Worm (Caenorhabditis elegans) whole organism, late embryonic: Measurements from ENCODE around the gene F08C6.18.

Experiments used
- C08G9.2 ChIP-seq: sonication (generic microtip); optimal IDR thresholded peaks from 2 replicates; lab custom pipeline; 2016; ENCODE audit warnings: mild to moderate bottlenecking, missing genetic modification characterization, moderate library complexity, missing compliant biosample characterization
- C38D4.7 ChIP-seq: fragments of 200-800 bp; sonication (Bioruptor generic); optimal IDR thresholded peaks from 2 replicates; lab custom pipeline; 2018; ENCODE audit warnings: mild to moderate bottlenecking, missing genetic modification characterization, moderate library complexity, missing compliant biosample characterization
- K02D7.2 ChIP-seq: sonication (generic microtip); optimal IDR thresholded peaks from 2 replicates; lab custom pipeline; 2017; ENCODE audit warnings: mild to moderate bottlenecking, missing genetic modification characterization, missing compliant biosample characterization
- K09A11.1 ChIP-seq: sonication (generic microtip); optimal IDR thresholded peaks from 2 replicates; lab custom pipeline; 2017; ENCODE audit warnings: antibody characterized with exemption, mild to moderate bottlenecking, missing genetic modification characterization, missing compliant biosample characterization; ENCODE audit not compliant: insufficient read depth
- Y22D7AL.16 ChIP-seq: sonication (generic microtip); optimal IDR thresholded peaks from 2 replicates; lab custom pipeline; 2016; ENCODE audit warnings: missing genetic modification characterization, missing compliant biosample characterization
- ama-1 ChIP-seq: fragments of 150-350 bp; optimal IDR thresholded peaks from 2 replicates; lab custom pipeline; 2014
- ceh-18 ChIP-seq: sonication (generic microtip); optimal IDR thresholded peaks from 2 replicates; lab custom pipeline; 2016; ENCODE audit warnings: missing genetic modification characterization, missing compliant biosample characterization
- ceh-19 ChIP-seq: fragments of 200-800 bp; sonication (Bioruptor generic); optimal IDR thresholded peaks from 2 replicates; lab custom pipeline; 2018; ENCODE audit warnings: mild to moderate bottlenecking, missing genetic modification characterization, missing compliant biosample characterization
- ceh-2 ChIP-seq: sonication (generic microtip); optimal IDR thresholded peaks from 2 replicates; lab custom pipeline; 2016; ENCODE audit warnings: missing genotype, missing genetic modification characterization, missing compliant biosample characterization
- ceh-31 ChIP-seq: sonication (generic microtip); optimal IDR thresholded peaks from 2 replicates; lab custom pipeline; 2016; ENCODE audit warnings: missing genetic modification characterization, missing compliant biosample characterization
- ceh-34 ChIP-seq: sonication (generic microtip); optimal IDR thresholded peaks from 2 replicates; lab custom pipeline; 2016; ENCODE audit warnings: mild to moderate bottlenecking, missing genetic modification characterization, missing compliant biosample characterization
- ceh-45 ChIP-seq: fragments of 200-800 bp; sonication (Bioruptor generic); IDR thresholded peaks from 2 replicates; pipeline ENCODE4 v1.3.6; 2022; ENCODE audit warnings: missing genetic modification reagents, missing genetic modification characterization, missing compliant biosample characterization
- che-1 ChIP-seq: sonication (generic microtip); optimal IDR thresholded peaks from 2 replicates; lab custom pipeline; 2016; ENCODE audit warnings: mild to moderate bottlenecking, missing genetic modification characterization, missing compliant biosample characterization
- dmd-4 ChIP-seq: sonication (generic microtip); optimal IDR thresholded peaks from 2 replicates; lab custom pipeline; 2016; ENCODE audit warnings: borderline replicate concordance, missing genetic modification characterization, missing compliant biosample characterization
- dve-1 ChIP-seq: sonication (generic microtip); optimal IDR thresholded peaks from 2 replicates; lab custom pipeline; 2017; ENCODE audit warnings: antibody characterized with exemption, mild to moderate bottlenecking, missing genetic modification characterization, missing compliant biosample characterization
- elt-2 ChIP-seq: sonication (generic microtip); optimal IDR thresholded peaks from 2 replicates; lab custom pipeline; 2016; ENCODE audit warnings: missing genetic modification reagents, missing genetic modification characterization, missing compliant biosample characterization
- eyg-1 ChIP-seq: sonication (generic microtip); optimal IDR thresholded peaks from 2 replicates; lab custom pipeline; 2016; ENCODE audit warnings: missing genotype, missing genetic modification characterization, missing compliant biosample characterization
- fkh-6 ChIP-seq: sonication (generic microtip); optimal IDR thresholded peaks from 2 replicates; lab custom pipeline; 2016; ENCODE audit warnings: missing genetic modification characterization, missing compliant biosample characterization
- gmeb-2 ChIP-seq: sonication (generic microtip); optimal IDR thresholded peaks from 2 replicates; lab custom pipeline; 2016; ENCODE audit warnings: missing genetic modification characterization, inconsistent platforms, missing compliant biosample characterization
- hlh-13 ChIP-seq: fragments of 200-800 bp; sonication (Bioruptor generic); optimal IDR thresholded peaks from 2 replicates; lab custom pipeline; 2018; ENCODE audit warnings: mild to moderate bottlenecking, missing genetic modification characterization, missing compliant biosample characterization
- hlh-15 ChIP-seq: sonication (generic microtip); optimal IDR thresholded peaks from 2 replicates; lab custom pipeline; 2016; ENCODE audit warnings: missing genetic modification characterization, missing compliant biosample characterization
- hlh-6 ChIP-seq: sonication (generic microtip); optimal IDR thresholded peaks from 2 replicates; lab custom pipeline; 2016; ENCODE audit warnings: missing genotype, missing genetic modification characterization, missing compliant biosample characterization
- hlh-8 ChIP-seq: sonication (generic microtip); optimal IDR thresholded peaks from 2 replicates; lab custom pipeline; 2016; ENCODE audit warnings: missing genotype, missing genetic modification characterization, missing compliant biosample characterization
- lin-11 ChIP-seq: fragments of 200-800 bp; sonication (Bioruptor generic); optimal IDR thresholded peaks from 2 replicates; lab custom pipeline; 2018; ENCODE audit warnings: mild to moderate bottlenecking, missing genetic modification characterization, missing compliant biosample characterization
- nhr-232 ChIP-seq: sonication (generic microtip); optimal IDR thresholded peaks from 2 replicates; lab custom pipeline; 2016; ENCODE audit warnings: missing genetic modification characterization, missing compliant biosample characterization
- npax-4 ChIP-seq: sonication (generic microtip); optimal IDR thresholded peaks from 2 replicates; lab custom pipeline; 2016; ENCODE audit warnings: missing genetic modification characterization, missing compliant biosample characterization
- pag-3 ChIP-seq: sonication (generic microtip); optimal IDR thresholded peaks from 2 replicates; lab custom pipeline; 2016; ENCODE audit warnings: missing compliant biosample characterization, missing genetic modification characterization, borderline replicate concordance
- pha-2 ChIP-seq: sonication (generic microtip); optimal IDR thresholded peaks from 2 replicates; lab custom pipeline; 2017; ENCODE audit warnings: mild to moderate bottlenecking, missing genetic modification characterization, missing compliant biosample characterization
- pros-1 ChIP-seq: fragments of 150-350 bp; optimal IDR thresholded peaks from 2 replicates; lab custom pipeline; 2014; ENCODE audit warnings: missing biosample characterization, missing genetic modification reagents, missing genetic modification characterization
- ref-2 ChIP-seq: sonication (generic microtip); optimal IDR thresholded peaks from 2 replicates; lab custom pipeline; 2016; ENCODE audit warnings: missing genetic modification characterization, missing compliant biosample characterization
- sox-2 ChIP-seq: fragments of 200-800 bp; sonication (Bioruptor generic); IDR thresholded peaks from 2 replicates; pipeline ENCODE4 v1.3.6; 2022; ENCODE audit warnings: missing genetic modification reagents, missing genetic modification characterization, missing compliant biosample characterization
- syd-9 ChIP-seq: sonication (generic microtip); optimal IDR thresholded peaks from 2 replicates; lab custom pipeline; 2016; ENCODE audit warnings: mild to moderate bottlenecking, missing genetic modification characterization, moderate library complexity, missing compliant biosample characterization
- tbx-2 ChIP-seq: sonication (generic microtip); optimal IDR thresholded peaks from 2 replicates; lab custom pipeline; 2016; ENCODE audit warnings: missing genetic modification characterization, missing compliant biosample characterization
- unc-42 ChIP-seq: sonication (generic microtip); optimal IDR thresholded peaks from 2 replicates; lab custom pipeline; 2016; ENCODE audit warnings: missing genotype, missing genetic modification characterization, missing compliant biosample characterization
- unc-55 ChIP-seq: sonication (generic microtip); optimal IDR thresholded peaks from 2 replicates; lab custom pipeline; 2017; ENCODE audit warnings: missing biosample characterization, missing genetic modification reagents, missing genetic modification characterization
- zip-5 ChIP-seq: sonication (generic microtip); optimal IDR thresholded peaks from 2 replicates; lab custom pipeline; 2016; ENCODE audit warnings: missing genetic modification characterization, missing compliant biosample characterization

F08C6.18 gene

DNA sequence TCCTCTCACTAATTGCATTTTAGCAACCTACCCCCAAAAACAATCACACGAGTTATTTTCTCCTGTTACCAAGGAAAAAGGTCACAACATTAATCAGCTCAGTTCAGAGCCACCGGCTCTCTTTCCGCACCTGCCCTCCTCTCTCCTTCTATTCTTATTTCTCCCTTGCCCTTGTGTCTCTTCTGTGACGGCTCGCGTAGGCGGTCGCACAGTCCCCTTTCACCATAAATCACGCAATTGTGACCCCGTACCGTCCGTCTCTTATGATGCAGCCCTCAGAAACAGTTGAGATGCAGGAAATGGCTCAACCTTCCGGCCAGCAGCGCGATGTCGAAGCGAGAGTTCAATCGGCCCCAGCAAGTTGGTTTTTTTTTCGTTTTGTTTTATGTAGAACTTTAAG lies 10.8 kb downstream of the F08C6.18 start, which contains the start of gene sto-1:
TSS of gene sto-1 (plus strand) at position 200 of the 400 bp plus-strand sequence.
- no peak for TF ChIP-seq ama-1 (lab: Kevin White, UChicago)
- peak; percentile 5 for TF ChIP-seq nhr-232 (tag; lab: Kevin White, UChicago)
- no peak for TF ChIP-seq ceh-45 (GFP tag; lab: Robert Waterston, UW)
- TF ChIP-seq tbx-2 (tag; lab: Kevin White, UChicago), result peak; percentile 12
- peak; percentile 4 for TF ChIP-seq ceh-31 (tag; lab: Kevin White, UChicago)
- TF ChIP-seq hlh-6 (tag; lab: Kevin White, UChicago), result peak; percentile 59
- TF ChIP-seq fkh-6 (tag; lab: Kevin White, UChicago), result peak; percentile 37
- TF ChIP-seq pha-2, result no peak
- peak; percentile 38 for TF ChIP-seq ref-2 (tag; lab: Kevin White, UChicago)
- peak; percentile 46 for TF ChIP-seq C08G9.2 (tag; lab: Kevin White, UChicago)

DNA sequence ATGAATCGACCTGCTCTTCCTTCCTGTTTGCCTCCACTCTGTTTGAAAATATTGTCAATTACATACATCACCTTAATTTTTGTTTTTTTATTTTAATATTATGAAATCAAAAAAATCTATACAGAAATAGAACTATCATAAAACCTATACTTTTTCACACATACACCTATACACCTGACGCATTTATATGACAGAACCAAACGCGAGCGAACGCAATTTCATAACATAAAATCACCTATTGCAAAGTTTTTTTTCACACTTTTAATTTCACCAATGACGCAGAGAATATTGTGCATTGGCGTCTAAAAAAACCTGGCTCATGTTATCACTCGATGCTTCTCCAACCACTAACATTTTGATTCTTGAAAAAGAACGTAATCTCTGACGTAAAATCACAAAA lies 11.5 kb downstream of the F08C6.18 start:
- no peak for TF ChIP-seq ceh-18
- no peak for TF ChIP-seq pros-1
- TF ChIP-seq ceh-34 (tag; lab: Kevin White, UChicago), result no peak
- no peak for TF ChIP-seq ceh-2 (tag; lab: Kevin White, UChicago)
- TF ChIP-seq ceh-19 (GFP tag; lab: Kevin White, UChicago), result no peak
- no peak for TF ChIP-seq ceh-45 (GFP tag; lab: Robert Waterston, UW)
- no peak for TF ChIP-seq ceh-31 (tag; lab: Kevin White, UChicago)
- TF ChIP-seq eyg-1 (tag; lab: Kevin White, UChicago), result no peak
- TF ChIP-seq pag-3 (tag; lab: Kevin White, UChicago), result no peak
- no peak for TF ChIP-seq Y22D7AL.16 (tag; lab: Kevin White, UChicago)
- no peak for TF ChIP-seq K02D7.2
- TF ChIP-seq che-1 (tag; lab: Kevin White, UChicago), result no peak
- TF ChIP-seq syd-9 (tag; lab: Kevin White, UChicago), result no peak
- TF ChIP-seq gmeb-2, result no peak
- no peak for TF ChIP-seq zip-5 (tag; lab: Kevin White, UChicago)
- no peak for TF ChIP-seq K09A11.1 (tag; lab: Kevin White, UChicago)
- no peak for TF ChIP-seq unc-55 (GFP tag; lab: Kevin White, UChicago)
- no peak for TF ChIP-seq sox-2
- TF ChIP-seq dmd-4 (tag; lab: Kevin White, UChicago), result no peak

- peak; percentile 33 for TF ChIP-seq elt-2 (tag; lab: Kevin White, UChicago)
- TF ChIP-seq hlh-13 (GFP tag; lab: Kevin White, UChicago), result no peak
- no peak for TF ChIP-seq unc-42 (tag; lab: Kevin White, UChicago)
- TF ChIP-seq C38D4.7 (GFP tag; lab: Kevin White, UChicago), result no peak
- no peak for TF ChIP-seq npax-4 (tag; lab: Kevin White, UChicago)
- no peak for TF ChIP-seq ceh-34 (tag; lab: Kevin White, UChicago)
Measured at ce11 chrX:7558928-7559455, 14.4 kb downstream of the F08C6.18 start, which contains the start of the genes PDB1.1 and F08C6.5. TSS of gene PDB1.1 (minus strand) at chrX:7559085. TSS of gene F08C6.5 (plus strand) at chrX:7559405.

ce11 chrX:7554326-7554725 lies 19.1 kb downstream of the F08C6.18 start, which contains the start of gene F46C8.8:
TSS of gene F46C8.8 (minus strand) at chrX:7554426.
- TF ChIP-seq ceh-31 (tag; lab: Kevin White, UChicago), result no peak
- TF ChIP-seq hlh-15 (tag; lab: Kevin White, UChicago), result no peak
- no peak for TF ChIP-seq K02D7.2
- TF ChIP-seq K09A11.1 (tag; lab: Kevin White, UChicago), result no peak
- TF ChIP-seq hlh-8, result no peak
- no peak for TF ChIP-seq lin-11
- TF ChIP-seq ceh-2 (tag; lab: Kevin White, UChicago), result no peak
- no peak for TF ChIP-seq dve-1 (tag; lab: Kevin White, UChicago)
